Fruit fly (Drosophila melanogaster) whole organism, pupa: ENCODE data around the gene mbm.

Source experiments
- CG10348 ChIP-seq: fragments of 200-800 bp; sonication (Bioruptor generic); IDR thresholded peaks from 2 replicates; pipeline ENCODE4 v1.3.6; 2022; ENCODE audit warnings: missing biosample characterization, missing genetic modification characterization
- CG12605 ChIP-seq: fragments of 200-800 bp; sonication (Bioruptor generic); IDR thresholded peaks from 2 replicates; pipeline ENCODE4 v1.3.6; 2022; ENCODE audit warnings: missing biosample characterization, missing genetic modification characterization
- CG13204 ChIP-seq: fragments of 200-800 bp; sonication (Bioruptor generic); optimal IDR thresholded peaks from 2 replicates; lab custom pipeline; 2018; ENCODE audit warnings: missing biosample characterization, mild to moderate bottlenecking, missing genetic modification characterization, moderate library complexity
- CG14655 ChIP-seq: fragments of 200-800 bp; sonication (Bioruptor generic); optimal IDR thresholded peaks from 3 replicates; lab custom pipeline; 2017; ENCODE audit warnings: mild to moderate bottlenecking, missing biosample characterization, missing genetic modification reagents, missing genetic modification characterization
- CG15710 ChIP-seq: fragments of 200-800 bp; sonication (Bioruptor generic); optimal IDR thresholded peaks from 2 replicates; lab custom pipeline; 2018; ENCODE audit warnings: missing biosample characterization, mild to moderate bottlenecking, missing genetic modification characterization, moderate library complexity
- CG17806 ChIP-seq: fragments of 200-800 bp; sonication (Bioruptor generic); optimal IDR thresholded peaks from 2 replicates; lab custom pipeline; 2018; ENCODE audit warnings: missing biosample characterization, mild to moderate bottlenecking, missing genetic modification characterization, moderate library complexity
- CG32121 ChIP-seq: fragments of 200-800 bp; sonication (Bioruptor generic); IDR thresholded peaks from 2 replicates; pipeline ENCODE4 v1.3.6; 2022; ENCODE audit warnings: missing biosample characterization, missing genetic modification characterization
- CG34367 ChIP-seq: fragments of 200-800 bp; sonication (Bioruptor generic); optimal IDR thresholded peaks from 2 replicates; lab custom pipeline; 2018; ENCODE audit warnings: missing biosample characterization, mild to moderate bottlenecking, missing genetic modification characterization
- CG4496 ChIP-seq: fragments of 200-800 bp; sonication (Bioruptor generic); IDR thresholded peaks from 3 replicates; pipeline ENCODE4 v1.3.6; 2022; ENCODE audit warnings: missing biosample characterization, missing genetic modification characterization
- CG8159 ChIP-seq: fragments of 200-800 bp; sonication (Bioruptor generic); optimal IDR thresholded peaks from 3 replicates; lab custom pipeline; 2018; ENCODE audit warnings: missing biosample characterization, mild to moderate bottlenecking, missing genetic modification characterization, moderate library complexity
- CG8301 ChIP-seq: fragments of 200-800 bp; sonication (Bioruptor generic); optimal IDR thresholded peaks from 2 replicates; lab custom pipeline; 2018; ENCODE audit warnings: missing biosample characterization, mild to moderate bottlenecking, missing genetic modification characterization
- CG9948 ChIP-seq: fragments of 200-800 bp; sonication (Bioruptor generic); optimal IDR thresholded peaks from 2 replicates; lab custom pipeline; 2018; ENCODE audit warnings: missing biosample characterization, mild to moderate bottlenecking, missing genetic modification characterization, moderate library complexity
- D1 ChIP-seq: fragments of 200-800 bp; sonication (Bioruptor generic); optimal IDR thresholded peaks from 2 replicates; lab custom pipeline; 2018; ENCODE audit warnings: missing biosample characterization, mild to moderate bottlenecking, missing genetic modification characterization, moderate library complexity
- EcR ChIP-seq: fragments of 200-800 bp; sonication (Bioruptor generic); optimal IDR thresholded peaks from 3 replicates; lab custom pipeline; 2019; ENCODE audit warnings: missing biosample characterization, missing genetic modification characterization, mild to moderate bottlenecking, moderate library complexity, missing genetic modification reagents
- Ets98B ChIP-seq: fragments of 200-800 bp; sonication (Bioruptor generic); IDR thresholded peaks from 2 replicates; pipeline ENCODE4 v1.3.6; 2022; ENCODE audit warnings: missing biosample characterization, missing genetic modification characterization
- Pif1A ChIP-seq: fragments of 200-800 bp; sonication (Bioruptor generic); optimal IDR thresholded peaks from 3 replicates; lab custom pipeline; 2016; ENCODE audit warnings: missing biosample characterization, missing genetic modification characterization
- Pif1B ChIP-seq: fragments of 200-800 bp; sonication (Bioruptor generic); optimal IDR thresholded peaks from 3 replicates; lab custom pipeline; 2016; ENCODE audit warnings: missing biosample characterization, missing genetic modification characterization
- Snoo ChIP-seq: fragments of 200-800 bp; sonication (Bioruptor generic); optimal IDR thresholded peaks from 3 replicates; lab custom pipeline; 2017; ENCODE audit warnings: missing biosample characterization, mild to moderate bottlenecking, missing genetic modification characterization, inconsistent platforms
- fd96Ca ChIP-seq: fragments of 200-800 bp; sonication (Bioruptor generic); IDR thresholded peaks from 3 replicates; pipeline ENCODE4 v1.3.6; 2022; ENCODE audit warnings: missing biosample characterization, missing genetic modification characterization
- gl ChIP-seq: fragments of 200-800 bp; sonication (Bioruptor generic); optimal IDR thresholded peaks from 2 replicates; lab custom pipeline; 2018; ENCODE audit warnings: missing biosample characterization, mild to moderate bottlenecking, missing genetic modification characterization
- rn ChIP-seq: fragments of 200-800 bp; sonication (Bioruptor generic); IDR thresholded peaks from 2 replicates; pipeline ENCODE4 v1.3.6; 2022; ENCODE audit warnings: missing biosample characterization, missing genetic modification characterization

The mbm gene

DNA sequence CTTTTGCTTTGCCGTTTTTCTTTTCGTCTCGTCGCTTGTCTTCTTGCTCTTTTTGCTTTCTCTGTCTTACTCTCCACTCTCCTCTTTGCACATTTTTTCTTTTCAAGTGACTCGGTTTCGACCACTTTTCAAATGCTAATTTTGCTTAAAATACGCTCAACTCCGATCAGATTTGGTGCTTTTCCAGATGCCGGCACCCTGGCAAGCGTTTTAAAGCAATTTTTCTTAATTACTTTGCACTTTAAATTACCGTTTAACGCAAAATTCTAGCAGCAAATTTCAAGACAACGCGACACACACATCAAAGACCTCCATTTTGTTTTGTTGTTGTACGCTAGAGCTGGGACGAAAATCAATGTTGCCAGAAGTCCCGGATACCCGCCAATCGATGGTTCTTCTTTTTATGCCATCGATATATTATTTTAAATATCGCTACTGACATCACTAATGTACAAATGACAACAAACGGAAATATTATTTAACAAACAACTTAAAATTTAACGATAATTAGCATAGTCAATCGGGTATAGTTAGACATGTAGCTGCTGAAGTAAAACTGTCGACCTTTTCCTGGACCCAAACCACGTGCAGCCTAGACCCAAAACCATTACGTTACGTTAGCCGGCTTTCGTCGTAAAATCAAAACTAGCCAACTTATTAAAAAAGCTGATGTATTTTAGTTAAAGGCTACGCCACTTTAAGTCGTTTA lies 22.9 kb downstream of the mbm start, which contains the start of gene kis:
TSS of gene kis (minus strand) at position 317 of the 709 bp plus-strand sequence.
- TF ChIP-seq fd96Ca (GFP tag; lab: Robert Waterston, UW) (no peak; the same call in 2 of the 3 replicates), CG17806 (tag; lab: Kevin White, UChicago) (peak; percentile 1), CG12605 (GFP tag; lab: Robert Waterston, UW) (no peak; the same call in 1 of the 2 replicates), CG15710 (tag; lab: Kevin White, UChicago) (peak; percentile 16), Pif1A (GFP tag; lab: Kevin White, UChicago) (no peak), gl (peak; percentile 30), CG34367 (tag; lab: Kevin White, UChicago) (no peak), Ets98B (GFP tag; lab: Robert Waterston, UW) (0 out of 2 replicates have a peak, but pooled peaks have one; percentile 10), D1 (tag; lab: Kevin White, UChicago) (no peak), CG9948 (tag; lab: Kevin White, UChicago) (no peak), Snoo (tag; lab: Kevin White, UChicago) (no peak), CG14655 (GFP tag; lab: Kevin White, UChicago) (peak; percentile 28), CG8159 (tag; lab: Kevin White, UChicago) (peak; percentile 39), CG4496 (GFP tag; lab: Robert Waterston, UW) (no peak; the same call in 2 of the 3 replicates), rn (GFP tag; lab: Robert Waterston, UW) (no peak), CG10348 (GFP tag; lab: Robert Waterston, UW) (no peak), CG8301 (tag; lab: Kevin White, UChicago) (no peak), EcR (GFP tag; lab: Kevin White, UChicago) (peak; percentile 55), Pif1B (GFP tag; lab: Kevin White, UChicago) (no peak), CG32121 (GFP tag; lab: Robert Waterston, UW) (no peak), CG13204 (GFP tag; lab: Kevin White, UChicago) (no peak)
- TF ChIP-seq, all 21 proteins: peak for 7

DNA sequence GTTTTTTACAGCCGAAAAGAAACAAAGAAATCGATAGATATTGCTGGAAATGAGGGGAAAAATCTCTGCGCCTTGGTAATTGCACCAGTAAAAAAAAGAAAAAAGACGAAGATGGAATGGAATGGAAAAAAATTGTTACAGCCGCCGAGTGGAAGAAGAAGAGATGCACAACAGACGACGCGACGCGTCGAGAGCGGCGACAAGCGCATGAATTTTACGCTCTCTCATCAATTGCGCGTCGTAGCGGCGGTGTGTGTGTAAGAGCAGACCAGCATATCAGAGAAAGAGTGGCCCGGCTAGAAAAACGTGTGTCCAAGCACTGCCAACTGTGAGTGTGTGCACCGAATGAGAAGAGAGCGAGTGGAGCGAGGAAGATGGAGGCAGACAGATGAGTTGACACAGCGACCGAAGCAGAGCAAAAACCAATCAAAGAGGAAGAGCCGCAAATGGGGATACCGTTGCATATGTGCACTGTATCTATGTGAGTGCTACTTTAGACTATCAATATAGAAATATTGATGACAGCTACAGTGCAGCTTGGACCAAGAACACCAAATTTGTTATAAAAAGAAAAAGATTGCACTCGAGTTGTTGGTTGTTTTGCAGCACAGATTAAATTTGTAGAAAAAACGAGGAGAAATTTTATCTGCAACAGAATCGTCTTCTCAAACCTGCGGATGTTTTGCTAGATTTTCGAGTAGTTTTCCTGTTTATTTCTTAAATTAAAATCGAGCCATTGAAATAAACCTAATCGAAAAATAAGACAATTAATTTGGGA lies 24.3 kb downstream of the mbm start:
- peak; percentile 76 for TF ChIP-seq Pif1A (GFP tag; lab: Kevin White, UChicago)
- no peak for TF ChIP-seq CG10348 (GFP tag; lab: Robert Waterston, UW)
- peak; percentile 23 for TF ChIP-seq CG34367 (tag; lab: Kevin White, UChicago)
- TF ChIP-seq CG14655 (GFP tag; lab: Kevin White, UChicago): peak; percentile 75
- TF ChIP-seq CG32121 (GFP tag; lab: Robert Waterston, UW): peak; percentile 41; the same call in 1 of the 2 replicates
- no peak for TF ChIP-seq Snoo (tag; lab: Kevin White, UChicago)
- TF ChIP-seq CG8301 (tag; lab: Kevin White, UChicago): peak; percentile 75
- TF ChIP-seq CG8159 (tag; lab: Kevin White, UChicago): peak; percentile 31
- peak; percentile 81 for TF ChIP-seq CG13204 (GFP tag; lab: Kevin White, UChicago)
- TF ChIP-seq CG15710 (tag; lab: Kevin White, UChicago): peak; percentile 16
- TF ChIP-seq CG12605 (GFP tag; lab: Robert Waterston, UW): peak; percentile 32
- TF ChIP-seq CG9948 (tag; lab: Kevin White, UChicago): peak; percentile 64
- TF ChIP-seq D1 (tag; lab: Kevin White, UChicago): no peak
- peak; percentile 50 for TF ChIP-seq Ets98B (GFP tag; lab: Robert Waterston, UW)
- peak; percentile 82 for TF ChIP-seq EcR (GFP tag; lab: Kevin White, UChicago)
- TF ChIP-seq rn (GFP tag; lab: Robert Waterston, UW): peak; percentile 28; the same call in 1 of the 2 replicates
- TF ChIP-seq gl: peak; percentile 38
- peak; percentile 68 for TF ChIP-seq CG4496 (GFP tag; lab: Robert Waterston, UW)
- peak; percentile 40 for TF ChIP-seq CG17806 (tag; lab: Kevin White, UChicago)
- TF ChIP-seq Pif1B (GFP tag; lab: Kevin White, UChicago): peak; percentile 40
- TF ChIP-seq fd96Ca (GFP tag; lab: Robert Waterston, UW): peak; percentile 72

DNA sequence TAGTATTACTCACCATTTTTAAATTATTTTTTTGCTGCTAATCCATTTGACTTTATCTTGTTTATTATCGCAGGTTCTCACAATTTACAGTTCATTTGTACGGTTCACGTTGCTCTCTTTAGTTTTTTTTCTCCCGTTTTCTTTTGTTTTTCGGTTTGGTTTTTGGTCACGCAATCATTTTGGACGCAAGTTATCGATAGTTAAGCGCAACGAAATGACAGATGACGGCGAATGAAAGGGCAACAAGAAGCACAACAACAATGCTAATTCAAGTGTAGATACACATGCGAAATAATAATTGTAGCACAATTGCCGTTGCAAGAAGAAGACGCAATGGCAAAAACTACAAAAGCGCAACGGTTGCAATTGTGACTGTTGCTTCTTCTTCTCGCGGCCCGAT lies 24.9 kb downstream of the mbm start:
- no peak for TF ChIP-seq rn (GFP tag; lab: Robert Waterston, UW)
- no peak for TF ChIP-seq CG12605 (GFP tag; lab: Robert Waterston, UW)

DNA sequence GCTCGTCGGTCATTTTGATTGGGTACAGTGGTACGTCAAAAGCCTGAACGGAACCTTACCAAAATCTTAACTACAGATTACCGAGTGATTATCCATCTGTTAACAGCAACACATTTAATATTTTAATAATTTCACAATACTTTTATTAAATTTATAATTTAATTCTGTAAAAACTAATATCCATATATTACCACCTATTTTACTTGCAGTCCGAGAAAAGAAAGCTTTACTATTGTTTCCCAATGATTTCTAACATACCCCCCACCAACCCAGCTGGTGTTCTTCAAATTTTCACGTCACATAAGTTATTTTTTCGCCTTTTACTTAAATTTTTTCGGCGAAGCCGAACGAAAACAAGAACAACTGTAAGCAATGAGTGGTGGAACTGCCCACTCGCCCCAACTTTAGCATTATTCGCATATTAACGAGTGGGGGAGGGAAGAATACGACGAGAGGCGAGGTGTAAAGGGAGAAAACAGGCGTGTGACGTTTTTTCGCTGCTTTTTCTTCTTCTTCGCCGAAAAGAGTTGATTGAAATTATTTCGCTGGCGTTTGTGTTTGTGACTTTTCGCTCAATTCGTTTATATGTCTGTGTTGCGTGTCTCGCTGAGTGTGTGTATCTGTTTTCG lies 25.6 kb downstream of the mbm start:
- TF ChIP-seq CG13204 (GFP tag; lab: Kevin White, UChicago): no peak
- peak; percentile 77 for TF ChIP-seq CG8159 (tag; lab: Kevin White, UChicago)
- peak; percentile 53 for TF ChIP-seq CG8301 (tag; lab: Kevin White, UChicago)
- TF ChIP-seq D1 (tag; lab: Kevin White, UChicago): peak; percentile 24
- peak; percentile 35; the same call in 1 of the 3 replicates for TF ChIP-seq fd96Ca (GFP tag; lab: Robert Waterston, UW)
- 0 out of 2 replicates have a peak, but pooled peaks have one; percentile 32 for TF ChIP-seq CG32121 (GFP tag; lab: Robert Waterston, UW)
- TF ChIP-seq CG34367 (tag; lab: Kevin White, UChicago): peak; percentile 40
- TF ChIP-seq Ets98B (GFP tag; lab: Robert Waterston, UW): peak; percentile 56; the same call in 1 of the 2 replicates
- no peak for TF ChIP-seq rn (GFP tag; lab: Robert Waterston, UW)
- no peak for TF ChIP-seq CG10348 (GFP tag; lab: Robert Waterston, UW)
- TF ChIP-seq EcR (GFP tag; lab: Kevin White, UChicago): no peak
- peak; percentile 80 for TF ChIP-seq CG14655 (GFP tag; lab: Kevin White, UChicago)
- TF ChIP-seq gl: no peak
- TF ChIP-seq CG17806 (tag; lab: Kevin White, UChicago): peak; percentile 46
- TF ChIP-seq CG9948 (tag; lab: Kevin White, UChicago): peak; percentile 67
- no peak for TF ChIP-seq CG12605 (GFP tag; lab: Robert Waterston, UW)
- peak; percentile 55 for TF ChIP-seq CG15710 (tag; lab: Kevin White, UChicago)
- peak; percentile 55 for TF ChIP-seq CG4496 (GFP tag; lab: Robert Waterston, UW)
- TF ChIP-seq Pif1A (GFP tag; lab: Kevin White, UChicago): peak; percentile 55
- peak; percentile 77 for TF ChIP-seq Pif1B (GFP tag; lab: Kevin White, UChicago)
- TF ChIP-seq Snoo (tag; lab: Kevin White, UChicago): peak; percentile 70
